Worm (Caenorhabditis elegans) whole organism, young adult: ENCODE measurements around the gene C17H11.5.

Experiments
- B0336.3 ChIP-seq: fragments of 200-800 bp; sonication (Bioruptor generic); IDR thresholded peaks from 2 replicates; pipeline ENCODE4 v1.3.6; 2022; ENCODE audit warnings: missing genetic modification characterization, missing compliant biosample characterization
- F57A8.1 ChIP-seq: fragments of 200-800 bp; sonication (Bioruptor generic); optimal IDR thresholded peaks from 2 replicates; lab custom pipeline; 2018; ENCODE audit warnings: mild to moderate bottlenecking, missing genetic modification characterization, moderate library complexity, missing compliant biosample characterization
- K11D2.4 ChIP-seq: fragments of 200-800 bp; sonication (Bioruptor generic); IDR thresholded peaks from 2 replicates; pipeline ENCODE4 v1.3.6; 2022; ENCODE audit warnings: missing genetic modification reagents, missing genetic modification characterization, missing compliant biosample characterization
- K12H6.12 ChIP-seq: fragments of 200-800 bp; sonication (Bioruptor generic); optimal IDR thresholded peaks from 2 replicates; lab custom pipeline; 2018; ENCODE audit warnings: mild to moderate bottlenecking, missing genetic modification characterization, missing compliant biosample characterization
- Y53F4B.3 ChIP-seq: fragments of 200-800 bp; sonication (Bioruptor generic); IDR thresholded peaks from 2 replicates; pipeline ENCODE4 v1.3.6; 2022; ENCODE audit warnings: missing genetic modification reagents, missing genetic modification characterization, missing compliant biosample characterization
- Y67H2A.10 ChIP-seq: fragments of 200-800 bp; sonication (Bioruptor generic); conservative IDR thresholded peaks from 2 replicates; pipeline ENCODE4 v1.3.6; 2022; ENCODE audit warnings: missing genetic modification reagents, missing genetic modification characterization, missing compliant biosample characterization
- Y95B8A.8 ChIP-seq: fragments of 200-800 bp; sonication (Bioruptor generic); IDR thresholded peaks from 2 replicates; pipeline ENCODE4 v1.3.6; 2022; ENCODE audit warnings: missing genetic modification reagents, missing genetic modification characterization, missing compliant biosample characterization
- aptf-3 ChIP-seq: fragments of 200-800 bp; sonication (Bioruptor generic); IDR thresholded peaks from 2 replicates; pipeline ENCODE4 v1.3.6; 2022; ENCODE audit warnings: missing genetic modification characterization, missing compliant biosample characterization
- atf-7 ChIP-seq: sonication (generic microtip); optimal IDR thresholded peaks from 2 replicates; lab custom pipeline; 2017; ENCODE audit warnings: mild to moderate bottlenecking, missing genetic modification characterization, missing compliant biosample characterization
- attf-3 ChIP-seq: fragments of 200-800 bp; sonication (Bioruptor generic); conservative IDR thresholded peaks from 2 replicates; pipeline ENCODE4 v1.3.6; 2022; ENCODE audit warnings: missing genetic modification reagents, missing genetic modification characterization, missing compliant biosample characterization
- ccch-3 ChIP-seq: fragments of 200-800 bp; sonication (Bioruptor generic); optimal IDR thresholded peaks from 2 replicates; lab custom pipeline; 2018; ENCODE audit warnings: mild to moderate bottlenecking, missing genetic modification characterization, missing compliant biosample characterization
- ceh-100 ChIP-seq: fragments of 200-800 bp; sonication (Bioruptor generic); IDR thresholded peaks from 2 replicates; pipeline ENCODE4 v1.3.6; 2022; ENCODE audit warnings: missing genetic modification reagents, missing genetic modification characterization, missing compliant biosample characterization
- ceh-40 ChIP-seq: fragments of 200-800 bp; sonication (Bioruptor generic); IDR thresholded peaks from 2 replicates; pipeline ENCODE4 v1.3.6; 2022; ENCODE audit warnings: missing genetic modification characterization, missing compliant biosample characterization
- ceh-58 ChIP-seq: fragments of 200-800 bp; sonication (Bioruptor generic); IDR thresholded peaks from 2 replicates; pipeline ENCODE4 v1.3.6; 2022; ENCODE audit warnings: missing genetic modification characterization, missing compliant biosample characterization
- chd-7 ChIP-seq: sonication (generic microtip); optimal IDR thresholded peaks from 2 replicates; lab custom pipeline; 2016; ENCODE audit warnings: mild to moderate bottlenecking, missing genetic modification characterization, moderate library complexity, missing compliant biosample characterization
- dox-1 ChIP-seq: fragments of 200-800 bp; sonication (Bioruptor generic); IDR thresholded peaks from 2 replicates; pipeline ENCODE4 v1.3.6; 2022; ENCODE audit warnings: missing genetic modification reagents, missing genetic modification characterization, missing compliant biosample characterization
- egl-44 ChIP-seq: fragments of 200-800 bp; sonication (Bioruptor generic); IDR thresholded peaks from 2 replicates; pipeline ENCODE4 v1.3.6; 2022; ENCODE audit warnings: missing genetic modification reagents, missing genetic modification characterization, missing compliant biosample characterization
- egrh-3 ChIP-seq: fragments of 200-800 bp; sonication (Bioruptor generic); IDR thresholded peaks from 2 replicates; pipeline ENCODE4 v1.3.6; 2022; ENCODE audit warnings: missing genetic modification reagents, missing genetic modification characterization, missing compliant biosample characterization
- ets-4 ChIP-seq: fragments of 200-800 bp; sonication (Bioruptor generic); optimal IDR thresholded peaks from 2 replicates; lab custom pipeline; 2018; ENCODE audit warnings: mild to moderate bottlenecking, missing genetic modification characterization, missing compliant biosample characterization
- hsf-1 ChIP-seq: fragments of 200-800 bp; sonication (Bioruptor generic); IDR thresholded peaks from 2 replicates; pipeline ENCODE4 v1.3.6; 2022; ENCODE audit warnings: missing genetic modification reagents, missing genetic modification characterization, missing compliant biosample characterization
- let-526 ChIP-seq: fragments of 200-800 bp; sonication (Bioruptor generic); IDR thresholded peaks from 2 replicates; pipeline ENCODE4 v1.3.6; 2022; ENCODE audit warnings: missing genetic modification reagents, missing genetic modification characterization, missing compliant biosample characterization
- let-607 ChIP-seq, 2 experiments: fragments of 200-800 bp in 1 of 2; sonication (Bioruptor generic) in 1 of 2; sonication (generic microtip) in 1 of 2; optimal IDR thresholded peaks; 2 replicates each; lab custom pipeline; 2016 to 2018; ENCODE audit warnings: mild to moderate bottlenecking in 2 of 2, missing compliant biosample characterization in 2 of 2, missing genetic modification characterization in 2 of 2, moderate library complexity in 2 of 2, missing genotype in 1 of 2
- lin-26 ChIP-seq: fragments of 200-800 bp; sonication (Bioruptor generic); IDR thresholded peaks from 2 replicates; pipeline ENCODE4 v1.3.6; 2022; ENCODE audit warnings: missing genetic modification reagents, missing genetic modification characterization, missing compliant biosample characterization
- lin-40 ChIP-seq: sonication (generic microtip); optimal IDR thresholded peaks from 2 replicates; lab custom pipeline; 2016; ENCODE audit warnings: missing genetic modification characterization, mild to moderate bottlenecking, missing compliant biosample characterization, missing genotype, missing genetic modification reagents
- lin-54 ChIP-seq: fragments of 200-800 bp; sonication (Bioruptor generic); optimal IDR thresholded peaks from 2 replicates; lab custom pipeline; 2018; ENCODE audit warnings: mild to moderate bottlenecking, missing genetic modification characterization, missing compliant biosample characterization
- madf-10 ChIP-seq: sonication (generic microtip); optimal IDR thresholded peaks from 2 replicates; lab custom pipeline; 2016; ENCODE audit warnings: mild to moderate bottlenecking, missing genetic modification characterization, missing compliant biosample characterization
- mxl-1 ChIP-seq: sonication (generic microtip); optimal IDR thresholded peaks from 2 replicates; lab custom pipeline; 2016; ENCODE audit warnings: missing genetic modification characterization, missing compliant biosample characterization
- nfya-2 ChIP-seq: fragments of 200-800 bp; sonication (Bioruptor generic); IDR thresholded peaks from 2 replicates; pipeline ENCODE4 v1.3.6; 2022; ENCODE audit warnings: missing genetic modification reagents, missing genetic modification characterization, missing compliant biosample characterization
- nhr-120 ChIP-seq: fragments of 200-800 bp; sonication (Bioruptor generic); IDR thresholded peaks from 2 replicates; pipeline ENCODE4 v1.3.6; 2022; ENCODE audit warnings: missing genetic modification characterization, missing compliant biosample characterization
- nhr-179 ChIP-seq: sonication (generic microtip); optimal IDR thresholded peaks from 2 replicates; lab custom pipeline; 2016; ENCODE audit warnings: mild to moderate bottlenecking, missing genetic modification characterization, missing compliant biosample characterization
- nhr-80 ChIP-seq: sonication (generic microtip); optimal IDR thresholded peaks from 2 replicates; lab custom pipeline; 2016; ENCODE audit warnings: missing genetic modification characterization, missing compliant biosample characterization
- nhr-90 ChIP-seq: sonication (generic microtip); optimal IDR thresholded peaks from 2 replicates; lab custom pipeline; 2016; ENCODE audit warnings: missing genotype, mild to moderate bottlenecking, missing genetic modification characterization, missing compliant biosample characterization
- pbrm-1 ChIP-seq: fragments of 200-800 bp; sonication (Bioruptor generic); IDR thresholded peaks from 2 replicates; pipeline ENCODE4 v1.3.6; 2022; ENCODE audit warnings: missing genetic modification reagents, missing genetic modification characterization, missing compliant biosample characterization
- rcor-1 ChIP-seq: fragments of 200-800 bp; sonication (Bioruptor generic); IDR thresholded peaks from 2 replicates; pipeline ENCODE4 v1.3.6; 2022; ENCODE audit warnings: missing genetic modification reagents, missing genetic modification characterization, missing compliant biosample characterization
- sdz-38 ChIP-seq: sonication (generic microtip); optimal IDR thresholded peaks from 2 replicates; lab custom pipeline; 2016; ENCODE audit warnings: missing genotype, missing genetic modification characterization, missing compliant biosample characterization
- somi-1 ChIP-seq: fragments of 200-800 bp; sonication (Bioruptor generic); optimal IDR thresholded peaks from 2 replicates; lab custom pipeline; 2018; ENCODE audit warnings: mild to moderate bottlenecking, missing genetic modification characterization, missing compliant biosample characterization
- sptf-2 ChIP-seq: fragments of 200-800 bp; sonication (Bioruptor generic); optimal IDR thresholded peaks from 2 replicates; lab custom pipeline; 2018; ENCODE audit warnings: mild to moderate bottlenecking, missing genetic modification characterization, missing compliant biosample characterization
- tbp1 ChIP-seq: fragments of 200-800 bp; sonication (Bioruptor generic); optimal IDR thresholded peaks from 2 replicates; lab custom pipeline; 2018; ENCODE audit warnings: mild to moderate bottlenecking, missing genetic modification characterization, missing compliant biosample characterization
- tbx-9 ChIP-seq: sonication (generic microtip); optimal IDR thresholded peaks from 2 replicates; lab custom pipeline; 2016; ENCODE audit warnings: borderline replicate concordance, missing genetic modification characterization, inconsistent platforms, missing compliant biosample characterization
- tlf-1 ChIP-seq: fragments of 200-800 bp; sonication (Bioruptor generic); optimal IDR thresholded peaks from 2 replicates; lab custom pipeline; 2018; ENCODE audit warnings: mild to moderate bottlenecking, missing genetic modification characterization, missing compliant biosample characterization
- unc-62 ChIP-seq: fragments of 150-350 bp; optimal IDR thresholded peaks from 2 replicates; lab custom pipeline; 2014; ENCODE audit warnings: missing biosample characterization, missing genetic modification reagents, missing genetic modification characterization
- ztf-18 ChIP-seq: sonication (generic microtip); optimal IDR thresholded peaks from 2 replicates; lab custom pipeline; 2016; ENCODE audit warnings: missing genotype, mild to moderate bottlenecking, missing genetic modification characterization, missing compliant biosample characterization
- ztf-22 ChIP-seq: fragments of 200-800 bp; sonication (Bioruptor generic); optimal IDR thresholded peaks from 2 replicates; lab custom pipeline; 2018; ENCODE audit warnings: mild to moderate bottlenecking, missing genetic modification characterization, moderate library complexity, missing compliant biosample characterization
- ztf-26 ChIP-seq: sonication (generic microtip); optimal IDR thresholded peaks from 2 replicates; lab custom pipeline; 2017; ENCODE audit warnings: missing genetic modification characterization, missing compliant biosample characterization
- ztf-28 ChIP-seq: fragments of 200-800 bp; sonication (Bioruptor generic); IDR thresholded peaks from 2 replicates; pipeline ENCODE4 v1.3.6; 2022; ENCODE audit warnings: missing genetic modification reagents, missing genetic modification characterization, missing compliant biosample characterization
- ztf-3 ChIP-seq: fragments of 200-800 bp; sonication (Bioruptor generic); optimal IDR thresholded peaks from 2 replicates; lab custom pipeline; 2018; ENCODE audit warnings: mild to moderate bottlenecking, missing genetic modification characterization, missing compliant biosample characterization

The C17H11.5 gene

ce11 chrX:8185037-8185436, at the start of gene C17H11.5:
Gene C17H11.5, minus strand, starts transcription at chrX:8185137.
- TF ChIP-seq ets-4 (GFP tag; lab: Kevin White, UChicago) (no peak), ztf-28 (GFP tag; lab: Robert Waterston, UW) (no peak), ztf-26 (tag; lab: Kevin White, UChicago) (no peak), nhr-90 (no peak), ceh-40 (GFP tag; lab: Robert Waterston, UW) (no peak), Y95B8A.8 (GFP tag; lab: Robert Waterston, UW) (no peak), rcor-1 (GFP tag; lab: Robert Waterston, UW) (no peak), B0336.3 (GFP tag; lab: Robert Waterston, UW) (no peak), attf-3 (GFP tag; lab: Robert Waterston, UW) (no peak), sdz-38 (tag; lab: Kevin White, UChicago) (no peak), let-526 (GFP tag; lab: Robert Waterston, UW) (no peak), lin-54 (no peak)

- TF ChIP-seq ceh-58 (GFP tag; lab: Robert Waterston, UW) (no peak), K11D2.4 (GFP tag; lab: Robert Waterston, UW) (0 out of 2 replicates have a peak, but pooled peaks have one; percentile 14)
These were observed 48.6 kb upstream of the C17H11.5 start for ce11 chrX:8233554-8233953.

ce11 chrX:8231858-8232257, 46.9 kb upstream of the C17H11.5 start, which contains the start of gene K02A6.3:
Gene K02A6.3, minus strand, starts transcription at chrX:8231931.
- TF ChIP-seq K11D2.4 (GFP tag; lab: Robert Waterston, UW) (peak; percentile 63), tbp1 (GFP tag; lab: Kevin White, UChicago) (peak; percentile 63), ztf-18 (tag; lab: Kevin White, UChicago) (peak; percentile 4), aptf-3 (GFP tag; lab: Robert Waterston, UW) (no peak), unc-62 (peak; percentile 15), Y95B8A.8 (GFP tag; lab: Robert Waterston, UW) (peak; percentile 57; the same call in 1 of the 2 replicates), pbrm-1 (peak; percentile 60; the same call in 1 of the 2 replicates), F57A8.1 (GFP tag; lab: Kevin White, UChicago) (no peak), ztf-3 (GFP tag; lab: Kevin White, UChicago) (peak; percentile 25), lin-26 (GFP tag; lab: Robert Waterston, UW) (peak; percentile 42; the same call in 1 of the 2 replicates), let-607 (tag; optimal IDR thresholded peaks at IDR 0.05; lab: Kevin White, UChicago) (peak; percentile 60 to 70), B0336.3 (GFP tag; lab: Robert Waterston, UW) (peak; percentile 91), nfya-2 (no peak), ccch-3 (GFP tag; lab: Kevin White, UChicago) (no peak), nhr-120 (no peak), egl-44 (GFP tag; lab: Robert Waterston, UW) (peak; percentile 79), atf-7 (tag; lab: Kevin White, UChicago) (peak; percentile 74), madf-10 (tag; lab: Kevin White, UChicago) (peak; percentile 63), sptf-2 (GFP tag; lab: Kevin White, UChicago) (no peak), tlf-1 (peak; percentile 66), dox-1 (GFP tag; lab: Robert Waterston, UW) (peak; percentile 88), tbx-9 (tag; lab: Kevin White, UChicago) (no peak), let-526 (GFP tag; lab: Robert Waterston, UW) (no peak), Y53F4B.3 (no peak), nhr-80 (tag; lab: Kevin White, UChicago) (peak; percentile 92), mxl-1 (tag; lab: Kevin White, UChicago) (no peak), somi-1 (GFP tag; lab: Kevin White, UChicago) (peak; percentile 86), rcor-1 (GFP tag; lab: Robert Waterston, UW) (peak; percentile 21; the same call in 1 of the 2 replicates), K12H6.12 (tag; lab: Kevin White, UChicago) (peak; percentile 92), ztf-22 (GFP tag; lab: Kevin White, UChicago) (peak; percentile 77), hsf-1 (GFP tag; lab: Robert Waterston, UW) (0 out of 2 replicates have a peak, but pooled peaks have one; percentile 28), chd-7 (tag; lab: Kevin White, UChicago) (peak; percentile 79), Y67H2A.10 (no peak), ceh-100 (GFP tag; lab: Robert Waterston, UW) (peak; percentile 34; the same call in 1 of the 2 replicates), lin-40 (tag; lab: Kevin White, UChicago) (peak; percentile 88), nhr-179 (tag; lab: Kevin White, UChicago) (no peak), egrh-3 (GFP tag; lab: Robert Waterston, UW) (peak; percentile 39; the same call in 1 of the 2 replicates)
